Worm (Caenorhabditis elegans) whole organism, late embryonic: ENCODE measurements around the gene ZK1128.3.

Experiments
- C08G9.2 ChIP-seq: sonication (generic microtip); optimal IDR thresholded peaks from 2 replicates; lab custom pipeline; 2016; ENCODE audit warnings: mild to moderate bottlenecking, missing genetic modification characterization, moderate library complexity, missing compliant biosample characterization
- F13H6.1 ChIP-seq: sonication (generic microtip); optimal IDR thresholded peaks from 2 replicates; lab custom pipeline; 2016; ENCODE audit warnings: missing genetic modification characterization, missing compliant biosample characterization
- ceh-34 ChIP-seq: sonication (generic microtip); optimal IDR thresholded peaks from 2 replicates; lab custom pipeline; 2016; ENCODE audit warnings: mild to moderate bottlenecking, missing genetic modification characterization, missing compliant biosample characterization
- hlh-13 ChIP-seq: fragments of 200-800 bp; sonication (Bioruptor generic); optimal IDR thresholded peaks from 2 replicates; lab custom pipeline; 2018; ENCODE audit warnings: mild to moderate bottlenecking, missing genetic modification characterization, missing compliant biosample characterization
- hlh-8 ChIP-seq: sonication (generic microtip); optimal IDR thresholded peaks from 2 replicates; lab custom pipeline; 2016; ENCODE audit warnings: missing genotype, missing genetic modification characterization, missing compliant biosample characterization
- nhr-11 ChIP-seq: fragments of 150-350 bp; optimal IDR thresholded peaks from 2 replicates; lab custom pipeline; 2014; ENCODE audit warnings: missing biosample characterization, missing genetic modification characterization
- tbx-7 ChIP-seq: sonication (generic microtip); optimal IDR thresholded peaks from 2 replicates; lab custom pipeline; 2016; ENCODE audit warnings: missing genotype, missing genetic modification characterization, missing compliant biosample characterization

ce11 chrIII:10151719-10152118, 33.0 kb upstream of the ZK1128.3 start:
- TF ChIP-seq hlh-13, result no peak
- TF ChIP-seq nhr-11 (tag; lab: Kevin White, UChicago), result no peak
- TF ChIP-seq F13H6.1 (tag; lab: Kevin White, UChicago), result no peak
- TF ChIP-seq hlh-8 (tag; lab: Kevin White, UChicago), result no peak
- TF ChIP-seq tbx-7 (tag; lab: Kevin White, UChicago), result no peak
- no peak for TF ChIP-seq C08G9.2 (tag; lab: Kevin White, UChicago)
- TF ChIP-seq ceh-34, result no peak
